Fruit fly (Drosophila melanogaster): ENCODE measurements around the gene Wnt4.
A peak's percentile ranks its signal among the peaks of the same experiment; 100 is the strongest.

Gene Wnt4

DNA sequence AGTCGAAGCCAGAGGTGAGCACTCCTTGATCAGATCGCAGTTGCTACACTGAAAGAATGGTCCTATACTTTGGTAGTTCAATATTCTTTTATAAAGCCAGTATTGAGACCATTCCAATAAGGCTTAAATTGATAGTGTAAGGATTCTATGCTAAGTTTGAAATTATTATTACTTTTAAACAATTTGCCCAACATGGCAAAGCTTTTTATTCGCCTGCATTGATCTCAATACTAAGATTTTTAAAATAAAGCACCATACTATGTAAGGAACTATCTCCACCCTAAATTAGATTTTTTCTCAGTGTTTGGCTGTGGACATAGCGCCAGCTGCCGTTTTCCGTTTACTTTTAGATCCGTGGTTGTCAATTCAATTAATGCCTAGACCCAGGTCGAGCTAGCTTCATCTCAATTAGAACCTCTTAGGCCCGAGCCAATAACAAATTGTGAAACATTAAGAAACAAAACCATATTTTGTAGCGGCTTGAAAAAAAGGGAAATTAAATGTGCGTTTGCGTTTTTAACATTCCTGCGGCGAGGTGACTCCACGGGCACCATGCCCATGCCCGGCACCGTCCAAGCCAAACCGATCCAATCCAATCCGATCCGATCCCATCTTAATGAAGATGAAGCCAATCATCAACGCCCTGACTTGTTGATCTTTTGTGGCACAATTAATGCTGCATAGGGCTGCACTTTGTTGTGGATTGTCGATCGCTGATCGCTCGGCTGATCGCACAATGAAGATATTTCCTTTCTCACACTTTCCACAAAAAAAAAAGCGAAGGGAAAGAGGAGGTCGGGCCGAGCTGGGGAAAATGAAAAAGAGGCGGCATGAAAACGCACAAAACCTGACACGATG lies 16.7 kb upstream of the Wnt4 start (continued):
- TF ChIP-seq CG14710 (tag; optimal IDR thresholded peaks at IDR 0.05) (peak; percentile 66), CG32767 (GFP tag; IDR thresholded peaks at IDR 0.05) (no peak), ftz-f1 (GFP tag; optimal IDR thresholded peaks at IDR 0.05) (no peak), pho (GFP tag; optimal IDR thresholded peaks at IDR 0.05) (no peak), cad (GFP tag; optimal IDR thresholded peaks at IDR 0.05) (no peak), NfI (GFP tag; optimal IDR thresholded peaks at IDR 0.05) (peak; percentile 5), CG8290 (GFP tag; optimal IDR thresholded peaks at IDR 0.05) (peak; percentile 20), CG8290 (tag; optimal IDR thresholded peaks at IDR 0.05) (no peak), row (GFP tag; IDR thresholded peaks at IDR 0.05) (peak; percentile 42; the same call in 2 of the 3 replicates), CG7357 (GFP tag; IDR thresholded peaks at IDR 0.05) (0 out of 3 replicates have a peak, but pooled peaks have one; percentile 39), CG6272 (GFP tag; IDR thresholded peaks at IDR 0.05) (no peak), repo (GFP tag; optimal IDR thresholded peaks at IDR 0.05) (no peak), CG4854 (GFP tag; optimal IDR thresholded peaks at IDR 0.05) (no peak), CG4328 (GFP tag; optimal IDR thresholded peaks at IDR 0.05) (no peak), ap (GFP tag; IDR thresholded peaks at IDR 0.05) (no peak), toy (GFP tag; IDR thresholded peaks at IDR 0.05) (no peak), Ptx1 (GFP tag; IDR thresholded peaks at IDR 0.05) (peak; percentile 31; the same call in 1 of the 2 replicates), fd64A (GFP tag; optimal IDR thresholded peaks at IDR 0.05) (no peak), E2f2 (GFP tag; IDR thresholded peaks at IDR 0.05) (no peak), Optix (GFP tag; IDR thresholded peaks at IDR 0.05) (no peak), Dref (GFP tag; IDR thresholded peaks at IDR 0.05) (no peak), ranshi (GFP tag; IDR thresholded peaks at IDR 0.05) (peak; percentile 42; the same call in 1 of the 2 replicates), Jarid2 (GFP tag; optimal IDR thresholded peaks at IDR 0.05) (no peak), Deaf1 (tag; optimal IDR thresholded peaks at IDR 0.05) (no peak), CG18476 (GFP tag; optimal IDR thresholded peaks at IDR 0.05) (peak; percentile 2), CG10267 (tag; optimal IDR thresholded peaks at IDR 0.05) (peak; percentile 37), CG4820 (GFP tag; optimal IDR thresholded peaks at IDR 0.05) (peak; percentile 48), fd3F (GFP tag; optimal IDR thresholded peaks at IDR 0.05) (no peak), zen (tag; optimal IDR thresholded peaks at IDR 0.05) (no peak), sr (GFP tag; IDR thresholded peaks at IDR 0.05) (no peak), Mad (GFP tag; optimal IDR thresholded peaks at IDR 0.05) (no peak), MESR4 (GFP tag; optimal IDR thresholded peaks at IDR 0.05) (no peak), Hmx (GFP tag; optimal IDR thresholded peaks at IDR 0.05) (no peak), lilli (GFP tag; optimal IDR thresholded peaks at IDR 0.05) (peak; percentile 29), sim (GFP tag; IDR thresholded peaks at IDR 0.05) (peak; percentile 24; the same call in 1 of the 2 replicates), BEAF-32 (GFP tag; optimal IDR thresholded peaks at IDR 0.05) (no peak), CG17328 (GFP tag; IDR thresholded peaks at IDR 0.05) (peak; percentile 56), Hr51 (GFP tag; optimal IDR thresholded peaks at IDR 0.05) (peak in 1 of 2 experiments; percentile 17), CG5245 (GFP tag; optimal IDR thresholded peaks at IDR 0.05) (no peak), Chrac-16 (GFP tag; optimal IDR thresholded peaks at IDR 0.05) (peak; percentile 37), dmrt11E (tag; optimal IDR thresholded peaks at IDR 0.05) (peak; percentile 88), nerfin-1 (tag; optimal IDR thresholded peaks at IDR 0.05) (peak; percentile 18), Drgx (GFP tag; IDR thresholded peaks at IDR 0.05) (no peak), Mes4 (GFP tag; optimal IDR thresholded peaks at IDR 0.05) (no peak), otp (GFP tag; IDR thresholded peaks at IDR 0.05) (0 out of 3 replicates have a peak, but pooled peaks have one; percentile 25), CG10959 (GFP tag; IDR thresholded peaks at IDR 0.05) (peak; percentile 69), fu2 (GFP tag; optimal IDR thresholded peaks at IDR 0.05) (no peak), CG10565 (GFP tag; optimal IDR thresholded peaks at IDR 0.05) (no peak), CG32532 (GFP tag; IDR thresholded peaks at IDR 0.05) (no peak)

All from whole organism, embryonic.